Worm (Caenorhabditis elegans) whole organism, early embryonic: ENCODE measurements around the gene dhcr-7.
"Not testable (repeated sequence)": the region's sequence is repeated elsewhere in the genome, so short reads cannot be mapped to it uniquely, and the experiment has no call there.

Source experiments
- B0310.2 ChIP-seq: sonication (generic microtip); optimal IDR thresholded peaks from 2 replicates; lab custom pipeline; 2016; ENCODE audit warnings: mild to moderate bottlenecking, missing genetic modification characterization, missing compliant biosample characterization
- F13C5.2 ChIP-seq: sonication (generic microtip); optimal IDR thresholded peaks from 2 replicates; lab custom pipeline; 2017; ENCODE audit warnings: mild to moderate bottlenecking, missing genetic modification characterization, inconsistent platforms, missing compliant biosample characterization
- aly-1 ChIP-seq: sonication (generic microtip); optimal IDR thresholded peaks from 2 replicates; lab custom pipeline; 2016; ENCODE audit warnings: missing genetic modification characterization, missing compliant biosample characterization
- ama-1 ChIP-seq: fragments of 150-350 bp; optimal IDR thresholded peaks from 2 replicates; lab custom pipeline; 2014
- ceh-13 ChIP-seq: fragments of 200-800 bp; sonication (Bioruptor generic); optimal IDR thresholded peaks from 2 replicates; lab custom pipeline; 2018; ENCODE audit warnings: mild to moderate bottlenecking, missing genetic modification characterization, missing compliant biosample characterization
- ceh-36 ChIP-seq: sonication (generic microtip); optimal IDR thresholded peaks from 2 replicates; lab custom pipeline; 2016; ENCODE audit warnings: missing genetic modification characterization, inconsistent platforms, missing compliant biosample characterization
- ets-7 ChIP-seq: sonication (generic microtip); optimal IDR thresholded peaks from 2 replicates; lab custom pipeline; 2016; ENCODE audit warnings: missing genotype, missing genetic modification characterization, missing compliant biosample characterization
- flt-1 ChIP-seq: fragments of 200-800 bp; sonication (Bioruptor generic); IDR thresholded peaks from 2 replicates; pipeline ENCODE4 v1.3.6; 2022; ENCODE audit warnings: missing genetic modification characterization, missing compliant biosample characterization
- hmbx-1 ChIP-seq: sonication (generic microtip); optimal IDR thresholded peaks from 2 replicates; lab custom pipeline; 2016; ENCODE audit warnings: mild to moderate bottlenecking, missing genetic modification characterization, missing compliant biosample characterization
- hmg-4 ChIP-seq: fragments of 200-800 bp; sonication (Bioruptor generic); optimal IDR thresholded peaks from 2 replicates; lab custom pipeline; 2018; ENCODE audit warnings: mild to moderate bottlenecking, missing genetic modification characterization, missing compliant biosample characterization
- hnd-1 ChIP-seq: sonication (generic microtip); optimal IDR thresholded peaks from 2 replicates; lab custom pipeline; 2016; ENCODE audit warnings: missing genetic modification characterization, missing compliant biosample characterization
- pes-1 ChIP-seq: fragments of 200-800 bp; sonication (Bioruptor generic); IDR thresholded peaks from 2 replicates; pipeline ENCODE4 v1.3.6; 2022; ENCODE audit warnings: missing genetic modification reagents, missing genetic modification characterization, missing compliant biosample characterization
- scrt-1 ChIP-seq: fragments of 200-800 bp; sonication (Bioruptor generic); IDR thresholded peaks from 2 replicates; pipeline ENCODE4 v1.3.6; 2022; ENCODE audit warnings: missing genetic modification characterization, missing compliant biosample characterization
- sea-1 ChIP-seq: fragments of 200-800 bp; sonication (Bioruptor generic); conservative IDR thresholded peaks from 2 replicates; pipeline ENCODE4 v1.3.6; 2022; ENCODE audit warnings: missing genetic modification characterization, missing compliant biosample characterization
- tbx-11 ChIP-seq: fragments of 200-800 bp; sonication (Bioruptor generic); IDR thresholded peaks from 2 replicates; pipeline ENCODE4 v1.3.6; 2022; ENCODE audit warnings: missing genetic modification characterization, missing compliant biosample characterization
- tbx-37 ChIP-seq: fragments of 200-800 bp; sonication (Bioruptor generic); conservative IDR thresholded peaks from 2 replicates; pipeline ENCODE4 v1.3.6; 2022; ENCODE audit warnings: missing genetic modification reagents, missing genetic modification characterization, missing compliant biosample characterization
- tra-4 ChIP-seq: sonication (generic microtip); optimal IDR thresholded peaks from 2 replicates; lab custom pipeline; 2017; ENCODE audit warnings: missing genetic modification characterization, missing compliant biosample characterization

dhcr-7 gene

ce11 chrV:20514483-20514882 is 29.3 kb upstream of the dhcr-7 start:
- TF ChIP-seq ceh-36 (tag; lab: Kevin White, UChicago), result no peak
- no peak for TF ChIP-seq tbx-11 (GFP tag; lab: Robert Waterston, UW)
- no peak for TF ChIP-seq ama-1 (lab: Kevin White, UChicago)
- TF ChIP-seq F13C5.2 (tag; lab: Kevin White, UChicago), result no peak
- no peak for TF ChIP-seq flt-1 (GFP tag; lab: Robert Waterston, UW)
- no peak for TF ChIP-seq aly-1 (tag; lab: Kevin White, UChicago)
- no peak for TF ChIP-seq scrt-1 (GFP tag; lab: Robert Waterston, UW)
- TF ChIP-seq tbx-37, result no peak
- no peak for TF ChIP-seq ets-7
- TF ChIP-seq pes-1 (GFP tag; lab: Robert Waterston, UW), result no peak
- TF ChIP-seq hmbx-1 (tag; lab: Kevin White, UChicago), result no peak
- no peak for TF ChIP-seq hnd-1 (tag; lab: Kevin White, UChicago)
- TF ChIP-seq B0310.2 (tag; lab: Kevin White, UChicago), result no peak
- TF ChIP-seq hmg-4 (GFP tag; lab: Kevin White, UChicago), result no peak
- TF ChIP-seq tra-4 (tag; lab: Kevin White, UChicago), result no peak
- TF ChIP-seq sea-1 (GFP tag; lab: Robert Waterston, UW), result no peak
- TF ChIP-seq ceh-13 (GFP tag; lab: Kevin White, UChicago), result no peak

ce11 chrV:20513661-20514060 is 28.5 kb upstream of the dhcr-7 start, which contains the start of gene Y38H6C.8:
TSS of gene Y38H6C.8 (plus strand) at chrV:20513961.
- not testable (repeated sequence) for TF ChIP-seq sea-1 (GFP tag; lab: Robert Waterston, UW); ets-7; tbx-37

ce11 chrV:20509427-20509826 is 24.2 kb upstream of the dhcr-7 start:
- no peak for TF ChIP-seq hmbx-1 (tag; lab: Kevin White, UChicago)
- TF ChIP-seq scrt-1 (GFP tag; lab: Robert Waterston, UW), result no peak
- no peak for TF ChIP-seq flt-1 (GFP tag; lab: Robert Waterston, UW)
- TF ChIP-seq B0310.2 (tag; lab: Kevin White, UChicago), result no peak
- no peak for TF ChIP-seq tbx-37
- TF ChIP-seq sea-1 (GFP tag; lab: Robert Waterston, UW), result no peak
- no peak for TF ChIP-seq F13C5.2 (tag; lab: Kevin White, UChicago)
- TF ChIP-seq ets-7, result no peak
- TF ChIP-seq tbx-11 (GFP tag; lab: Robert Waterston, UW), result no peak
- no peak for TF ChIP-seq ceh-13 (GFP tag; lab: Kevin White, UChicago)
- no peak for TF ChIP-seq hmg-4 (GFP tag; lab: Kevin White, UChicago)
- no peak for TF ChIP-seq hnd-1 (tag; lab: Kevin White, UChicago)
- no peak for TF ChIP-seq ama-1 (lab: Kevin White, UChicago)

- TF ChIP-seq tbx-37 (no peak), hnd-1 (tag; lab: Kevin White, UChicago) (no peak), B0310.2 (tag; lab: Kevin White, UChicago) (no peak), ceh-13 (GFP tag; lab: Kevin White, UChicago) (no peak), scrt-1 (GFP tag; lab: Robert Waterston, UW) (no peak), ceh-36 (tag; lab: Kevin White, UChicago) (no peak), hmg-4 (GFP tag; lab: Kevin White, UChicago) (no peak), F13C5.2 (tag; lab: Kevin White, UChicago) (no peak), sea-1 (GFP tag; lab: Robert Waterston, UW) (no peak), aly-1 (tag; lab: Kevin White, UChicago) (no peak), ets-7 (no peak), flt-1 (GFP tag; lab: Robert Waterston, UW) (no peak), ama-1 (lab: Kevin White, UChicago) (no peak), pes-1 (GFP tag; lab: Robert Waterston, UW) (no peak), tra-4 (tag; lab: Kevin White, UChicago) (no peak), hmbx-1 (tag; lab: Kevin White, UChicago) (no peak), tbx-11 (GFP tag; lab: Robert Waterston, UW) (no peak)
Observed at ce11 chrV:20506542-20506941, 21.4 kb upstream of the dhcr-7 start.

- TF ChIP-seq ceh-13 (GFP tag; lab: Kevin White, UChicago), result no peak
- no peak for TF ChIP-seq sea-1 (GFP tag; lab: Robert Waterston, UW)
- TF ChIP-seq hmbx-1 (tag; lab: Kevin White, UChicago), result no peak
- TF ChIP-seq scrt-1 (GFP tag; lab: Robert Waterston, UW), result no peak
- no peak for TF ChIP-seq B0310.2 (tag; lab: Kevin White, UChicago)
- no peak for TF ChIP-seq F13C5.2 (tag; lab: Kevin White, UChicago)
- no peak for TF ChIP-seq tbx-37
- TF ChIP-seq pes-1 (GFP tag; lab: Robert Waterston, UW), result no peak
- no peak for TF ChIP-seq ceh-36 (tag; lab: Kevin White, UChicago)
- no peak for TF ChIP-seq ets-7
Observed at ce11 chrV:20504997-20505396, 19.8 kb upstream of the dhcr-7 start, which contains the start of gene Y38H6C.4. TSS of gene Y38H6C.4 (minus strand) at chrV:20505097.

ce11 chrV:20500405-20500804 is 15.2 kb upstream of the dhcr-7 start, which contains the start of gene dct-14:
TSS of gene dct-14 (minus strand) at chrV:20500505.
- no peak for TF ChIP-seq pes-1 (GFP tag; lab: Robert Waterston, UW)

- TF ChIP-seq hmbx-1 (tag; lab: Kevin White, UChicago) (no peak), F13C5.2 (tag; lab: Kevin White, UChicago) (no peak), hnd-1 (tag; lab: Kevin White, UChicago) (no peak), ceh-13 (GFP tag; lab: Kevin White, UChicago) (no peak), flt-1 (GFP tag; lab: Robert Waterston, UW) (no peak), ceh-36 (tag; lab: Kevin White, UChicago) (no peak), hmg-4 (GFP tag; lab: Kevin White, UChicago) (no peak), ama-1 (lab: Kevin White, UChicago) (no peak), pes-1 (GFP tag; lab: Robert Waterston, UW) (no peak), tbx-37 (no peak), tbx-11 (GFP tag; lab: Robert Waterston, UW) (no peak), B0310.2 (tag; lab: Kevin White, UChicago) (no peak)
Observed at ce11 chrV:20499642-20500041, 14.5 kb upstream of the dhcr-7 start.
